Fruit fly (Drosophila melanogaster): ENCODE data around the gene ash2.

Gene ash2

dm6 chr3R:24625517-24625925 is 24.4 kb upstream of the ash2 start, which contains the start of the genes Syx18 and atl (continued):
- no peak for TF ChIP-seq toy (GFP tag; IDR thresholded peaks at IDR 0.05)
- no peak for TF ChIP-seq CG17612 (GFP tag; IDR thresholded peaks at IDR 0.05)
- no peak for TF ChIP-seq prd (optimal IDR thresholded peaks at IDR 0.05)
- no peak for TF ChIP-seq prd (GFP tag; IDR thresholded peaks at IDR 0.05)
- no peak for TF ChIP-seq CG7556 (GFP tag; optimal IDR thresholded peaks at IDR 0.05)
- TF ChIP-seq Ets97D (GFP tag; optimal IDR thresholded peaks at IDR 0.05), result peak; percentile 83
- no peak for TF ChIP-seq CG7987 (GFP tag; optimal IDR thresholded peaks at IDR 0.05)
- no peak for TF ChIP-seq zfh1 (GFP tag; IDR thresholded peaks at IDR 0.05)
- TF ChIP-seq CG12659 (GFP tag; optimal IDR thresholded peaks at IDR 0.05), result peak; percentile 88
- peak; percentile 67; the same call in 1 of the 2 replicates for TF ChIP-seq CG13287 (GFP tag; IDR thresholded peaks at IDR 0.05; ENCODE audit: partially characterized antibody)
- no peak for TF ChIP-seq CG2889 (GFP tag; IDR thresholded peaks at IDR 0.05)
- no peak for TF ChIP-seq run (tag; optimal IDR thresholded peaks at IDR 0.05)
- TF ChIP-seq Ets65A (GFP tag), result peak; percentile 90
- TF ChIP-seq ssp (GFP tag; IDR thresholded peaks at IDR 0.05), result no peak
- TF ChIP-seq pan (optimal IDR thresholded peaks at IDR 0.05), result no peak
- no peak for TF ChIP-seq pan (GFP tag; optimal IDR thresholded peaks at IDR 0.05 in 1 of 2, IDR thresholded peaks at IDR 0.05 in 1 of 2)
- no peak for TF ChIP-seq H2.0 (GFP tag; IDR thresholded peaks at IDR 0.05)
- no peak for TF ChIP-seq CG8359 (GFP tag; optimal IDR thresholded peaks at IDR 0.05; ENCODE audit: borderline replicate concordance)
- no peak for TF ChIP-seq crol (GFP tag; IDR thresholded peaks at IDR 0.05)
- TF ChIP-seq trh (GFP tag; optimal IDR thresholded peaks at IDR 0.05), result no peak
- no peak for TF ChIP-seq NFAT (GFP tag; IDR thresholded peaks at IDR 0.05)
- TF ChIP-seq CG17361 (GFP tag; IDR thresholded peaks at IDR 0.05), result no peak
- peak; percentile 41; the same call in 1 of the 3 replicates for TF ChIP-seq knrl (GFP tag; IDR thresholded peaks at IDR 0.05; ENCODE audit: partially characterized antibody)
- no peak for TF ChIP-seq D19B (GFP tag; optimal IDR thresholded peaks at IDR 0.05)
- no peak for TF ChIP-seq al (GFP tag; IDR thresholded peaks at IDR 0.05)
- TF ChIP-seq CkIIα-i1 (GFP tag; IDR thresholded peaks at IDR 0.05), result no peak
- TF ChIP-seq pzg (GFP tag; optimal IDR thresholded peaks at IDR 0.05), result peak; percentile 99
- no peak for TF ChIP-seq gsb (GFP tag; IDR thresholded peaks at IDR 0.05)
- TF ChIP-seq gem (tag; optimal IDR thresholded peaks at IDR 0.05), result no peak
- TF ChIP-seq ERR (GFP tag; optimal IDR thresholded peaks at IDR 0.05), result no peak
- TF ChIP-seq CG17385 (GFP tag; optimal IDR thresholded peaks at IDR 0.05), result no peak
- no peak for TF ChIP-seq Sox100B (GFP tag; optimal IDR thresholded peaks at IDR 0.05)
- peak; percentile 90 for TF ChIP-seq CG1603 (tag; optimal IDR thresholded peaks at IDR 0.05)
- TF ChIP-seq CG31441 (GFP tag; IDR thresholded peaks at IDR 0.05), result no peak; the same call in 1 of the 2 replicates
- TF ChIP-seq NK7.1 (GFP tag; optimal IDR thresholded peaks at IDR 0.05), result no peak
- peak; percentile 40 for TF ChIP-seq CG34376 (GFP tag; optimal IDR thresholded peaks at IDR 0.05)
- TF ChIP-seq jigr1 (GFP tag; IDR thresholded peaks at IDR 0.05), result no peak
- TF ChIP-seq CG32767 (GFP tag; IDR thresholded peaks at IDR 0.05), result no peak
- no peak for TF ChIP-seq CG17359 (tag; optimal IDR thresholded peaks at IDR 0.05)
- TF ChIP-seq CG8765 (GFP tag; IDR thresholded peaks at IDR 0.05), result no peak
- TF ChIP-seq Awh (GFP tag; IDR thresholded peaks at IDR 0.05), result no peak
- peak in 1 of 2 experiments; percentile 20 for TF ChIP-seq dpn (GFP tag; optimal IDR thresholded peaks at IDR 0.05)
- TF ChIP-seq chn (GFP tag; optimal IDR thresholded peaks at IDR 0.05), result no peak
- TF ChIP-seq Nf-YC (tag; optimal IDR thresholded peaks at IDR 0.05), result no peak
- no peak for TF ChIP-seq CG17802 (tag; optimal IDR thresholded peaks at IDR 0.05)
- no peak for TF ChIP-seq CG14667 (GFP tag; IDR thresholded peaks at IDR 0.05)
- TF ChIP-seq CG6654 (GFP tag; optimal IDR thresholded peaks at IDR 0.05), result no peak
- TF ChIP-seq CG11247 (GFP tag; IDR thresholded peaks at IDR 0.05), result no peak
- TF ChIP-seq dan (GFP tag; IDR thresholded peaks at IDR 0.05), result no peak
- no peak for TF ChIP-seq ap (GFP tag; IDR thresholded peaks at IDR 0.05)
- TF ChIP-seq MBD-R2 (GFP tag; IDR thresholded peaks at IDR 0.05), result peak; percentile 92; the same call in 1 of the 2 replicates
- TF ChIP-seq sc (optimal IDR thresholded peaks at IDR 0.05), result no peak
- no peak for TF ChIP-seq sc (GFP tag; optimal IDR thresholded peaks at IDR 0.05)
- peak; percentile 73 for TF ChIP-seq E2f2 (GFP tag; IDR thresholded peaks at IDR 0.05)
